Fruit fly (Drosophila melanogaster) whole organism, embryonic: ENCODE measurements around the gene tsh.

Experiments
- CG10654 ChIP-seq: fragments of 200-800 bp; sonication (Bioruptor generic); optimal IDR thresholded peaks from 2 replicates; lab custom pipeline; 2016; ENCODE audit warnings: missing biosample characterization, missing genetic modification characterization
- CG2116 ChIP-seq: fragments of 200-800 bp; sonication (Bioruptor generic); optimal IDR thresholded peaks from 3 replicates; lab custom pipeline; 2018; ENCODE audit warnings: missing biosample characterization, mild to moderate bottlenecking, missing genetic modification characterization
- onecut ChIP-seq: fragments of 200-800 bp; sonication (Bioruptor generic); IDR thresholded peaks from 2 replicates; pipeline ENCODE4 v1.3.6; 2022; ENCODE audit warnings: missing biosample characterization, missing genetic modification characterization

dm6 chr2L:21863544-21863945 lies 35.2 kb downstream of the tsh start:
- TF ChIP-seq CG10654 (GFP tag; lab: Kevin White, UChicago), result no peak
- no peak for TF ChIP-seq CG2116 (GFP tag; lab: Kevin White, UChicago)
- TF ChIP-seq onecut, result no peak
